Fruit fly (Drosophila melanogaster) whole organism, adult: ENCODE results near the gene CG14406.

Experiments
- CG11617 ChIP-seq: fragments of 200-800 bp; sonication (Bioruptor generic); optimal IDR thresholded peaks from 2 replicates; lab custom pipeline; 2017; ENCODE audit warnings: mild to moderate bottlenecking, missing biosample characterization, missing genetic modification reagents, missing genetic modification characterization
- CG12768 ChIP-seq: fragments of 200-800 bp; sonication (Bioruptor generic); optimal IDR thresholded peaks from 2 replicates; lab custom pipeline; 2017; ENCODE audit warnings: missing biosample characterization, missing genetic modification characterization, mild to moderate bottlenecking, moderate library complexity, missing genetic modification reagents
- CG14711 ChIP-seq: fragments of 200-800 bp; sonication (Bioruptor generic); optimal IDR thresholded peaks from 2 replicates; lab custom pipeline; 2018; ENCODE audit warnings: missing biosample characterization, mild to moderate bottlenecking, missing genetic modification characterization, moderate library complexity
- CG1620 ChIP-seq: fragments of 200-800 bp; sonication (Bioruptor generic); optimal IDR thresholded peaks from 2 replicates; lab custom pipeline; 2016; ENCODE audit warnings: missing biosample characterization, missing genetic modification characterization
- CG33017 ChIP-seq: fragments of 200-800 bp; sonication (Bioruptor generic); optimal IDR thresholded peaks from 2 replicates; lab custom pipeline; 2018; ENCODE audit warnings: missing biosample characterization, mild to moderate bottlenecking, missing genetic modification characterization, moderate library complexity
- CG5204 ChIP-seq: fragments of 200-800 bp; sonication (Bioruptor generic); optimal IDR thresholded peaks from 2 replicates; lab custom pipeline; 2016; ENCODE audit warnings: missing biosample characterization, missing genetic modification characterization
- CG7045 ChIP-seq: fragments of 200-800 bp; sonication (Bioruptor generic); optimal IDR thresholded peaks from 2 replicates; lab custom pipeline; 2017; ENCODE audit warnings: missing biosample characterization, mild to moderate bottlenecking, missing genetic modification characterization
- CG7101 ChIP-seq: fragments of 200-800 bp; sonication (Bioruptor generic); optimal IDR thresholded peaks from 2 replicates; lab custom pipeline; 2018; ENCODE audit warnings: missing biosample characterization, mild to moderate bottlenecking, missing genetic modification characterization, moderate library complexity
- Clk ChIP-seq: fragments of 200-800 bp; sonication (Bioruptor generic); optimal IDR thresholded peaks from 2 replicates; lab custom pipeline; 2017; ENCODE audit warnings: missing biosample characterization, missing genetic modification characterization
- Crg-1 ChIP-seq: fragments of 200-800 bp; sonication (Bioruptor generic); optimal IDR thresholded peaks from 2 replicates; lab custom pipeline; 2016; ENCODE audit warnings: missing biosample characterization, missing genetic modification characterization
- Hr96 ChIP-seq: fragments of 200-800 bp; sonication (Bioruptor generic); optimal IDR thresholded peaks from 2 replicates; lab custom pipeline; 2016; ENCODE audit warnings: missing biosample characterization, missing genetic modification characterization
- Mnt ChIP-seq: fragments of 200-800 bp; sonication (Bioruptor generic); optimal IDR thresholded peaks from 2 replicates; lab custom pipeline; 2016; ENCODE audit warnings: missing biosample characterization, mild to moderate bottlenecking, missing genetic modification characterization
- bab1 ChIP-seq: fragments of 200-800 bp; sonication (Bioruptor generic); optimal IDR thresholded peaks from 3 replicates; lab custom pipeline; 2019; ENCODE audit warnings: missing biosample characterization, mild to moderate bottlenecking, missing genetic modification characterization, moderate library complexity
- cic ChIP-seq: fragments of 200-800 bp; sonication (Bioruptor generic); optimal IDR thresholded peaks from 2 replicates; lab custom pipeline; 2017; ENCODE audit warnings: missing biosample characterization, mild to moderate bottlenecking, missing genetic modification characterization, moderate library complexity
- cnc ChIP-seq, 2 experiments: fragments of >200 bp; optimal IDR thresholded peaks; 2 replicates each; lab custom pipeline; 2017
- kay ChIP-seq: fragments of 200-800 bp; sonication (Bioruptor generic); peaks from one replicate; lab custom pipeline; 2016; ENCODE audit warnings: missing biosample characterization, missing genetic modification characterization, borderline replicate concordance
- ovo ChIP-seq: fragments of 200-800 bp; sonication (Bioruptor generic); optimal IDR thresholded peaks from 2 replicates; lab custom pipeline; 2016; ENCODE audit warnings: missing biosample characterization, missing genetic modification characterization
- pad ChIP-seq: fragments of 200-800 bp; sonication (Bioruptor generic); optimal IDR thresholded peaks from 3 replicates; lab custom pipeline; 2017; ENCODE audit warnings: missing biosample characterization, missing genetic modification characterization, mild to moderate bottlenecking, moderate library complexity, missing genetic modification reagents
- toe ChIP-seq: fragments of 200-800 bp; sonication (Bioruptor generic); optimal IDR thresholded peaks from 2 replicates; lab custom pipeline; 2016; ENCODE audit warnings: missing biosample characterization, missing genetic modification characterization

The CG14406 gene

dm6 chrX:14883993-14884392 is 26.7 kb downstream of the CG14406 start:
- TF ChIP-seq bab1 (GFP tag; lab: Kevin White, UChicago), result no peak
- no peak for TF ChIP-seq ovo (GFP tag; lab: Kevin White, UChicago)
- TF ChIP-seq Crg-1, result no peak
- TF ChIP-seq CG14711 (tag; lab: Kevin White, UChicago), result no peak
- no peak for TF ChIP-seq CG7101 (tag; lab: Kevin White, UChicago)
- TF ChIP-seq Clk (GFP tag; lab: Kevin White, UChicago), result no peak
- no peak for TF ChIP-seq Mnt (GFP tag; lab: Kevin White, UChicago)

DNA sequence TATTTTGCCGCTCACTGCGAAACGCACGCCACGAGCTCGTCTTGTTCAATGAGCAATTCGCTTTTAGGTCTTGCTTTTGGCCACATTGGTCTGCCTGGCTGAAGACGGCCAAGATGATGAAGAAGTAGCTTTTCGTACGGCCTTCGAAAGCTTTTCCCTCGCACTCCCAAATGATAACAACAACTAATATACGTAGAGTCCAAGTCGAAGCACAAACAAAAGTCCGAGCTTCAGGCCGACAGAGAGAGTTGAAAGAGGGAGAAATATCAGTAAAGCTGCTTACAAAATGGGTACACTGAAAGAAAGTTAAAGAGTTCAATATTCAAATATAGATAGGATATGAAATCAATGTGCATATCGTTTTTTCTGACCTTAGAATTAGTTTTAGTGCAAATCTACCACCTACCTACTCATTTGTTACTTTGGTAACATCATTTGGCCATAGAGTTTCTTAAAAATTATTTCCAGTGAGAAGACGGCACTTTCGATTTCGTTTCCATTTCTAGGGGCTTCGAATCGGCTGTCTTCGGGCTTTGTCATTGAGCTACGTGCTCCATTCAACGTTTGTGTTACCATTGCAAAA is 28.0 kb downstream of the CG14406 start, which contains the start of the genes CG45064 and CG45065:
Gene CG45064, minus strand, starts transcription at position 51 of the 583 bp plus-strand sequence.
Gene CG45065, minus strand, starts transcription at position 51 of the 583 bp plus-strand sequence.
- no peak for TF ChIP-seq CG12768 (GFP tag; lab: Kevin White, UChicago)
- TF ChIP-seq CG5204 (GFP tag; lab: Kevin White, UChicago), result no peak
- peak; percentile 3 for TF ChIP-seq CG7101 (tag; lab: Kevin White, UChicago)
- peak; percentile 54 for TF ChIP-seq bab1 (GFP tag; lab: Kevin White, UChicago)

DNA sequence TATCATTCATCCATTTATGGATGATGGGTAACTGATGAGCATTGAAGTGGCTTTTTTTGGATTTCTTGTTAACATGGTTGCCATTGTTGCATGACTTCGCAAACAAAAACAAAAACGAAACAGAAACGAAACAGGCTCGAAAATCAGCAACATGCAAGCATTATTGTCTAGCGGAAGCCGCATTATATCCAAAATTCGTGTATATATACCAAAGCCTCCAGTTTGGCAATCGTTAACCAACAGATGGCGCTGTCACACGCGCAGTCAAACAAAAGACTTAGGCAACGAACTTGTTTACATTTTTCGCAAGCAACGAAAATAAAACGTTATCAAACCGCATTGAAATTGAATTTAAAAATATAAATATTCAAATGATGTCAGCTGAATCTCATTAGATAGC is 31.7 kb downstream of the CG14406 start:
- TF ChIP-seq Crg-1, result no peak
- no peak for TF ChIP-seq kay
- no peak for TF ChIP-seq CG5204 (GFP tag; lab: Kevin White, UChicago)
- no peak for TF ChIP-seq pad
- TF ChIP-seq CG11617 (GFP tag; lab: Kevin White, UChicago), result no peak
- no peak for TF ChIP-seq bab1 (GFP tag; lab: Kevin White, UChicago)
- no peak for TF ChIP-seq Clk (GFP tag; lab: Kevin White, UChicago)
- no peak for TF ChIP-seq CG7045 (GFP tag; lab: Kevin White, UChicago)

DNA sequence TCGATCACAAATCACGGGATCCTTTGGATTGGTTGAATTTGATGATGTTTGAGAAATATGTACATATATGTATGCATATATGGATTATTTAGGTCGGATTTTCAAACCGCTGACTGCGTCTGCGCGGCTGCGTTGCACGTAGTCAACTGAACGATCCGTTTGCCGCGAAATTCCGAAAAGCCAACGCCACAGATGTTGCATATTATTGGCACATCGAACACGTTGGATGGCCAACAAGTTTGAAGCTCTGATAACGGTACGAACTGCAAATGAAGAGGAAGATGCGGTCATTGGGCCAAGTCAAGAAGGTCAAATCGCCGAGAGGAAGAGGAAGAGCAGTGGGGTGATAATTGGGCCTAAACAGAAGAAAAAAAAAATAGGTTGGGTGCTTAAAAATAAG is 39.6 kb downstream of the CG14406 start, which contains the start of gene CG9518:
Gene CG9518, minus strand, starts transcription at position 154 of the 400 bp plus-strand sequence.
- TF ChIP-seq ovo (GFP tag; lab: Kevin White, UChicago) (no peak), kay (no peak), CG7045 (GFP tag; lab: Kevin White, UChicago) (no peak), cic (GFP tag; lab: Kevin White, UChicago) (no peak)

DNA sequence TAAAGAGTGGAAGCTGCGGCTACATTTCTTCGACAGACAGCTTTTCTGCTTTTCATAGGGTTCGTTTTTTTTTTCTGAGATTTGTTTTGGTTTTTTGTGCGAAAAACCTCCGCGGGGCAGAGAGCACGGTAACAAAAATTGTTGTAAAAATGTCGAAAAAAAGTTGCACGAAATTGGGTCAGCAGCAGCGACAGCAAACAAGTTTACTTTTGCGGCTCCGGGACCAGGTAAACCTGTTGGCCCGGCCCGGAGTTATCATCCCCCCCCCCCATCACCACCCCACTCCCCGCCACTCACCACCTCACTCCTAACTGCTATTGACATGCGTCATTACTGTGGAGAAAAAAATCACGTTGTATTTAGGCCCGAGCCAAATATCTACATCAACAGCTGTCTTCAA is 42.2 kb downstream of the CG14406 start:
- no peak for TF ChIP-seq CG12768 (GFP tag; lab: Kevin White, UChicago)
- no peak for TF ChIP-seq Clk (GFP tag; lab: Kevin White, UChicago)
- no peak for TF ChIP-seq kay
- no peak for TF ChIP-seq CG7045 (GFP tag; lab: Kevin White, UChicago)
- TF ChIP-seq Crg-1, result no peak
- TF ChIP-seq cic (GFP tag; lab: Kevin White, UChicago), result no peak
- no peak for TF ChIP-seq Hr96 (GFP tag; lab: Kevin White, UChicago)
- TF ChIP-seq cnc (optimal IDR thresholded peaks at IDR 0.05; lab: Kevin White, UChicago), result no peak
- TF ChIP-seq ovo (GFP tag; lab: Kevin White, UChicago), result no peak
- no peak for TF ChIP-seq bab1 (GFP tag; lab: Kevin White, UChicago)
- TF ChIP-seq CG7101 (tag; lab: Kevin White, UChicago), result no peak
- TF ChIP-seq toe (GFP tag; lab: Kevin White, UChicago), result no peak
- no peak for TF ChIP-seq CG33017
- no peak for TF ChIP-seq CG1620 (GFP tag; lab: Kevin White, UChicago)
- TF ChIP-seq CG14711 (tag; lab: Kevin White, UChicago), result no peak

dm6 chrX:14866911-14867310 is 43.7 kb downstream of the CG14406 start:
- TF ChIP-seq cic (GFP tag; lab: Kevin White, UChicago) (no peak), CG14711 (tag; lab: Kevin White, UChicago) (no peak), Mnt (GFP tag; lab: Kevin White, UChicago) (no peak), bab1 (GFP tag; lab: Kevin White, UChicago) (no peak), Hr96 (GFP tag; lab: Kevin White, UChicago) (no peak), pad (no peak), CG11617 (GFP tag; lab: Kevin White, UChicago) (no peak), ovo (GFP tag; lab: Kevin White, UChicago) (no peak), CG12768 (GFP tag; lab: Kevin White, UChicago) (no peak), cnc (optimal IDR thresholded peaks at IDR 0.05; lab: Kevin White, UChicago) (no peak), CG33017 (no peak)

dm6 chrX:14862494-14862893 is 48.2 kb downstream of the CG14406 start:
- TF ChIP-seq Hr96 (GFP tag; lab: Kevin White, UChicago) (no peak), CG7101 (tag; lab: Kevin White, UChicago) (no peak), Crg-1 (no peak), CG1620 (GFP tag; lab: Kevin White, UChicago) (no peak), toe (GFP tag; lab: Kevin White, UChicago) (no peak), Clk (GFP tag; lab: Kevin White, UChicago) (no peak), bab1 (GFP tag; lab: Kevin White, UChicago) (no peak), pad (no peak), CG14711 (tag; lab: Kevin White, UChicago) (no peak), CG7045 (GFP tag; lab: Kevin White, UChicago) (no peak), kay (no peak), cnc (optimal IDR thresholded peaks at IDR 0.05; lab: Kevin White, UChicago) (no peak)
